Worm (Caenorhabditis elegans): ENCODE measurements around the gene C17H12.6.

The C17H12.6 gene

DNA sequence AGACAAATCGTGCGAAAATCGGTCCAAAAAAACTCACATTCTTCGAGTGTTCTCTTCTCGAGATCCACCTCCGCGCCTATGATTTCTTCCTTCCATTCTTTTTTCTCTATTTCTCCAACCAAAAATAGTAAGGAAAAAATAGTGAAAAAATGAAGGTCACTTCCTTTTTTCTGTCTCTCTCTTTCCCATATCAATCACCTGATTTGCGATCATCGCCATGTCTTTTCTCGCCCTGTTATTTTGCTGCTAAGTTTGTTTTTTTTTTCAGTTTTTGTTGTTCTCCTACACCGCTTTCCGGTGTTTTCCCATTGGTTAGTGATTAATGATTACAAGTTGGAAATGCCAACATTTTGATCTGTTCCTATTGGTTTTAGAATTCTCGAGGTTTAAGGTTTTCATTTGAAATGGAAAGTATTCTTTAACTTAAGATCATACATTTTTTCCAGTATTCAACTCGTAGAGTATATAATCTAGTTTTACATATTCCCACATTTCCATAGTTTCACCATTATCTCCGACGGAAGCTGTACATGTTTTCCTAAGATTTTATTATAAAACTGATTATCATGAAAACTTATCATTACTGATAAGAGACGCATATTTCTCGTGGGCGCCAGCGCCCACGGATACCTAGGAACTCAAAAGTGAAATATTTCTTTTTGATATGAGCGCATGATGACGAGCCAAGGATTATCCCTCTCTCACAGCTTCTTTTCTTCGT lies 19.4 kb upstream of the C17H12.6 start (continued):
- TF ChIP-seq fkh-8 (tag; optimal IDR thresholded peaks at IDR 0.05) (no peak), unc-62 (GFP tag; optimal IDR thresholded peaks at IDR 0.05) (no peak), lin-14 (GFP tag; optimal IDR thresholded peaks at IDR 0.05) (peak; percentile 42), alr-1 (tag; optimal IDR thresholded peaks at IDR 0.05; ENCODE audit: borderline replicate concordance) (no peak), snu-23 (GFP tag; optimal IDR thresholded peaks at IDR 0.05) (peak; percentile 24)

DNA sequence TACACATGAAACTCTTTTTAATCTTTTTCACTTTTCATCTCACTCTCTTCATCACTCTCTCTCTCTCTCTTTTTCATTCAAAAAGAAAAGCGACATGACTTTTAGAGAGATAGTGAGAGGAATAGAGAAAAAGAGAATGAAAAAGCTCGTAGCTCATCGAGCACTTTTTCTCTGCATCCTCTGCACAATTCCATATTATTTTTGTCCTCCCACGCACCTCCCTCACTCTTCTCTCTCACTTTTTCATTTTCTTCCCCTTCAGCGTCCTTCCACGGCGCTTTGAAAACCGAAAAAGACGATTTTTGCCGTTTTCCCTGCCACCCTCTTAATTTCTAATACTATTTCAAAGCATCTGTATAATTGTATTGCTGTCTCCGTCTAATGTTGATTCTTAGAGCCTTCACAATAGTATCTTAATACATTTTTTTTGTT lies 16.8 kb upstream of the C17H12.6 start:
- no peak for TF ChIP-seq Y116A8C.19 (tag; optimal IDR thresholded peaks at IDR 0.05; ENCODE audit: borderline replicate concordance)
- TF ChIP-seq ztf-11 (tag; optimal IDR thresholded peaks at IDR 0.05): no peak
- TF ChIP-seq lin-15B (tag; optimal IDR thresholded peaks at IDR 0.05): no peak
- peak; percentile 58 for TF ChIP-seq lin-13 (GFP tag; optimal IDR thresholded peaks at IDR 0.05)
- peak; percentile 90 for TF ChIP-seq swsn-7 (tag; optimal IDR thresholded peaks at IDR 0.05)
- no peak for TF ChIP-seq vab-15 (tag; optimal IDR thresholded peaks at IDR 0.05)
- peak; percentile 58 for TF ChIP-seq fos-1 (tag; optimal IDR thresholded peaks at IDR 0.05)
- peak; percentile 69 for TF ChIP-seq nhr-85 (tag)
- TF ChIP-seq nhr-12 (tag; optimal IDR thresholded peaks at IDR 0.05): no peak
- peak; percentile 88 for TF ChIP-seq nhr-20 (tag; optimal IDR thresholded peaks at IDR 0.05)
- TF ChIP-seq tbx-2 (tag; optimal IDR thresholded peaks at IDR 0.05): peak; percentile 91
- TF ChIP-seq sup-37 (GFP tag; optimal IDR thresholded peaks at IDR 0.05): peak; percentile 33
- TF ChIP-seq blmp-1 (tag; optimal IDR thresholded peaks at IDR 0.05): peak; percentile 80
- no peak for TF ChIP-seq unc-130 (tag; optimal IDR thresholded peaks at IDR 0.05)
- TF ChIP-seq snu-23 (GFP tag; optimal IDR thresholded peaks at IDR 0.05): peak; percentile 90
- TF ChIP-seq hlh-4 (tag; optimal IDR thresholded peaks at IDR 0.05): no peak
- no peak for TF ChIP-seq ama-1 (optimal IDR thresholded peaks at IDR 0.05)
- no peak for TF ChIP-seq ets-5 (GFP tag; IDR thresholded peaks at IDR 0.05)
- TF ChIP-seq egl-27 (tag; optimal IDR thresholded peaks at IDR 0.05): peak; percentile 44 to 67
- TF ChIP-seq ces-1 (GFP tag; optimal IDR thresholded peaks at IDR 0.05): no peak
- TF ChIP-seq ceh-82 (tag; optimal IDR thresholded peaks at IDR 0.05): peak; percentile 67 to 78 (median 77)
- TF ChIP-seq nhr-77 (tag; optimal IDR thresholded peaks at IDR 0.05): peak; percentile 75
- no peak for TF ChIP-seq nhr-28 (tag; optimal IDR thresholded peaks at IDR 0.05)
- peak; percentile 49 for TF ChIP-seq pqm-1 (tag; optimal IDR thresholded peaks at IDR 0.05)
- TF ChIP-seq mef-2 (tag; optimal IDR thresholded peaks at IDR 0.05): peak; percentile 15
- TF ChIP-seq lin-39 (tag; optimal IDR thresholded peaks at IDR 0.05): peak; percentile 61
- TF ChIP-seq lir-3 (tag; optimal IDR thresholded peaks at IDR 0.05; ENCODE audit: poor library complexity): peak; percentile 70
- TF ChIP-seq hlh-17 (GFP tag; optimal IDR thresholded peaks at IDR 0.05; ENCODE audit: borderline replicate concordance): no peak
- TF ChIP-seq aly-2 (tag; optimal IDR thresholded peaks at IDR 0.05): peak; percentile 58
- TF ChIP-seq zip-4 (GFP tag; optimal IDR thresholded peaks at IDR 0.05): no peak
- TF ChIP-seq mep-1 (tag; optimal IDR thresholded peaks at IDR 0.05): peak; percentile 59
- TF ChIP-seq nhr-47 (tag; optimal IDR thresholded peaks at IDR 0.05): peak; percentile 89
- peak; percentile 24 for TF ChIP-seq aha-1 (tag; optimal IDR thresholded peaks at IDR 0.05)
- no peak for TF ChIP-seq ceh-63 (GFP tag; optimal IDR thresholded peaks at IDR 0.05)
- TF ChIP-seq ceh-90 (tag; optimal IDR thresholded peaks at IDR 0.05): no peak
- TF ChIP-seq unc-62 (GFP tag; optimal IDR thresholded peaks at IDR 0.05): no peak
- peak; percentile 19 for TF ChIP-seq ceh-8 (GFP tag; optimal IDR thresholded peaks at IDR 0.05)
- TF ChIP-seq ztf-4 (tag; optimal IDR thresholded peaks at IDR 0.05): peak; percentile 56
- no peak; the same call in 1 of the 2 replicates for TF ChIP-seq mab-9 (GFP tag; IDR thresholded peaks at IDR 0.05)
- peak; percentile 77 for TF ChIP-seq nhr-11 (tag; optimal IDR thresholded peaks at IDR 0.05)
- no peak for TF ChIP-seq alr-1 (tag; optimal IDR thresholded peaks at IDR 0.05; ENCODE audit: borderline replicate concordance)
- TF ChIP-seq elt-3 (tag; optimal IDR thresholded peaks at IDR 0.05): no peak
- TF ChIP-seq lsy-2 (tag; optimal IDR thresholded peaks at IDR 0.05): peak; percentile 80 to 86
- TF ChIP-seq dsc-1 (tag; optimal IDR thresholded peaks at IDR 0.05): peak; percentile 83
- TF ChIP-seq hpl-2 (GFP tag; optimal IDR thresholded peaks at IDR 0.05): no peak
- no peak for TF ChIP-seq nhr-76 (tag; optimal IDR thresholded peaks at IDR 0.05)
- no peak for TF ChIP-seq pag-3 (tag; optimal IDR thresholded peaks at IDR 0.05; ENCODE audit: borderline replicate concordance, insufficient read depth)
